Fruit fly (Drosophila melanogaster): Measurements from ENCODE around the gene Sbds.

Gene Sbds

dm6 chr3L:6789788-6790325, 37.1 kb downstream of the Sbds start, which contains the start of gene vvl:
Gene vvl, plus strand, starts transcription at chr3L:6790158.
- no peak for TF ChIP-seq CG8478 (optimal IDR thresholded peaks at IDR 0.05)
- peak; percentile 52 to 64 for TF ChIP-seq CTCF (optimal IDR thresholded peaks at IDR 0.05)

dm6 chr3L:6792617-6793016, 39.9 kb downstream of the Sbds start:
- TF ChIP-seq CG8478 (optimal IDR thresholded peaks at IDR 0.05): no peak
- no peak for TF ChIP-seq CTCF (optimal IDR thresholded peaks at IDR 0.05)

- TF ChIP-seq CG8478 (optimal IDR thresholded peaks at IDR 0.05) (no peak), CTCF (optimal IDR thresholded peaks at IDR 0.05) (no peak)
Observed at dm6 chr3L:6797395-6798006, 44.8 kb downstream of the Sbds start.

- no peak for TF ChIP-seq CTCF (optimal IDR thresholded peaks at IDR 0.05)
- no peak for TF ChIP-seq CG8478 (optimal IDR thresholded peaks at IDR 0.05)
Observed at dm6 chr3L:6799550-6799949, 46.8 kb downstream of the Sbds start.

dm6 chr3L:6802519-6802918, 49.8 kb downstream of the Sbds start:
- no peak for TF ChIP-seq CTCF (optimal IDR thresholded peaks at IDR 0.05)
- no peak for TF ChIP-seq CG8478 (optimal IDR thresholded peaks at IDR 0.05)

All from S2 (cell line).